Worm (Caenorhabditis elegans) whole organism, L4 larva: ENCODE results near the gene F14D2.19.

Experiments
- R02D3.7 ChIP-seq: fragments of 150-350 bp; sonication (generic microtip); optimal IDR thresholded peaks from 3 replicates; lab custom pipeline; 2014; ENCODE audit warnings: missing biosample characterization, missing genetic modification characterization
- fkh-10 ChIP-seq: fragments of 150-350 bp; optimal IDR thresholded peaks from 2 replicates; lab custom pipeline; 2014; ENCODE audit warnings: missing biosample characterization, missing genetic modification reagents, missing genetic modification characterization
- hlh-11 ChIP-seq: fragments of 200-800 bp; sonication (Bioruptor generic); optimal IDR thresholded peaks from 2 replicates; lab custom pipeline; 2018; ENCODE audit warnings: mild to moderate bottlenecking, missing genetic modification characterization, missing compliant biosample characterization
- lin-15B ChIP-seq: fragments of 150-350 bp; sonication (generic microtip); optimal IDR thresholded peaks from 3 replicates; lab custom pipeline; 2014; ENCODE audit warnings: missing biosample characterization, missing genetic modification characterization
- lin-38 ChIP-seq: fragments of 200-800 bp; sonication (Bioruptor generic); IDR thresholded peaks from 2 replicates; pipeline ENCODE4 v1.3.6; 2022; ENCODE audit warnings: missing genetic modification reagents, missing genetic modification characterization, missing compliant biosample characterization
- lin-39 ChIP-seq: fragments of 150-350 bp; optimal IDR thresholded peaks from 2 replicates; lab custom pipeline; 2014; ENCODE audit warnings: missing biosample characterization, missing genetic modification reagents, missing genetic modification characterization
- madf-9 ChIP-seq: fragments of 200-800 bp; sonication (Bioruptor generic); conservative IDR thresholded peaks from 2 replicates; pipeline ENCODE4 v1.3.6; 2022; ENCODE audit warnings: missing genetic modification reagents, missing genetic modification characterization, missing compliant biosample characterization
- nhr-11 ChIP-seq: fragments of 150-350 bp; optimal IDR thresholded peaks from 2 replicates; lab custom pipeline; 2014; ENCODE audit warnings: missing biosample characterization, missing genetic modification characterization
- nhr-111 ChIP-seq: fragments of 200-800 bp; sonication (Bioruptor generic); optimal IDR thresholded peaks from 2 replicates; lab custom pipeline; 2018; ENCODE audit warnings: mild to moderate bottlenecking, missing genetic modification characterization, missing compliant biosample characterization
- nhr-6 ChIP-seq: fragments of 150-350 bp; optimal IDR thresholded peaks from 2 replicates; lab custom pipeline; 2014; ENCODE audit warnings: missing biosample characterization, missing genetic modification characterization
- pha-4 ChIP-seq, 2 experiments: fragments of 150-350 bp in 1 of 2; fragments of 200-800 bp in 1 of 2; sonication (Bioruptor generic) in 1 of 2; IDR thresholded peaks in 1 of 2; optimal IDR thresholded peaks in 1 of 2; 2 replicates each; pipeline versions ENCODE4 v1.3.6 to Lab custom; 2014 to 2022; ENCODE audit warnings: missing genetic modification characterization in 2 of 2, missing genetic modification reagents in 2 of 2, missing biosample characterization in 1 of 2, missing compliant biosample characterization in 1 of 2
- zfp-2 ChIP-seq: sonication (generic microtip); optimal IDR thresholded peaks from 2 replicates; lab custom pipeline; 2016; ENCODE audit warnings: mild to moderate bottlenecking, missing genetic modification characterization, missing compliant biosample characterization
- zip-11 ChIP-seq: fragments of 200-800 bp; sonication (Bioruptor generic); IDR thresholded peaks from 2 replicates; pipeline ENCODE4 v1.3.6; 2022; ENCODE audit warnings: missing genetic modification characterization, missing compliant biosample characterization

DNA sequence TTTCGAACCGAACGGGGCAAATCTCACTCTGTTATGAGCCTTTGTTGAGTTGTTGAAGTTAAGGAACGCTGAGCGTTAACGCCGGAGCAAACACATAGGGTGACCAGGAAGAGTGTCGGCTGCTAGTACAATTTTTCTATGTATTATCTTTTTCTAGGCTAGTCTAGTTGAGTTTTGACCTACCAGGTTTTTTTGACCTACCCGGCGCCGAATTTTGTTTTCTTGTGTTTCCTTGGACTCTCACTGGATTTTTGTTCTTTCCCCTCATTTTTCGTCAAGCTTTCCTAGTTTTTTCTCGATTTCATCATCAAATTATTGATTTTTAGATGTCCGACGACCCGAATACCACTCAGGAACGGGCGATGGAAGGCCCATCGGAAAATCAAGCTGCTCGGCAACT, 44.6 kb upstream of the F14D2.19 start, which contains the start of gene T06D4.1:
- TF ChIP-seq madf-9 (GFP tag; lab: Robert Waterston, UW) = no peak
- no peak for TF ChIP-seq nhr-111 (GFP tag; lab: Kevin White, UChicago)
- no peak for TF ChIP-seq lin-15B (tag; lab: Kevin White, UChicago)
- TF ChIP-seq fkh-10 (GFP tag; lab: Kevin White, UChicago) = no peak
- no peak for TF ChIP-seq lin-38 (GFP tag; lab: Robert Waterston, UW)
- TF ChIP-seq pha-4 (GFP tag; IDR thresholded peaks at IDR 0.05; lab: Robert Waterston, UW) = no peak
- no peak for TF ChIP-seq pha-4 (tag; optimal IDR thresholded peaks at IDR 0.05; lab: Kevin White, UChicago)
- TF ChIP-seq lin-39 (tag; lab: Kevin White, UChicago) = no peak
- no peak for TF ChIP-seq R02D3.7 (tag; lab: Kevin White, UChicago)
- TF ChIP-seq nhr-11 (tag; lab: Kevin White, UChicago) = no peak
- TF ChIP-seq hlh-11 (tag; lab: Kevin White, UChicago) = no peak
- no peak for TF ChIP-seq zip-11 (GFP tag; lab: Robert Waterston, UW)
- TF ChIP-seq zfp-2 (tag; lab: Kevin White, UChicago) = no peak
- no peak for TF ChIP-seq nhr-6 (tag; lab: Kevin White, UChicago)
